Fruit fly (Drosophila melanogaster): ENCODE measurements around the gene tst.

- TF ChIP-seq usp (GFP tag; optimal IDR thresholded peaks at IDR 0.05) (no peak), CG8478 (optimal IDR thresholded peaks at IDR 0.05) (no peak), Dll (optimal IDR thresholded peaks at IDR 0.05) (no peak), pan (optimal IDR thresholded peaks at IDR 0.05) (no peak), psq (optimal IDR thresholded peaks at IDR 0.05) (no peak), EcR (GFP tag; optimal IDR thresholded peaks at IDR 0.05) (no peak)
These were observed 44.6 kb downstream of the tst start for dm6 chr3R:23728086-23728485.
